Worm (Caenorhabditis elegans) whole organism, L4 larva: Measurements from ENCODE around the gene Y105C5A.10.

Source experiments
- daf-19 ChIP-seq: fragments of 200-800 bp; sonication (Bioruptor generic); conservative IDR thresholded peaks from 2 replicates; pipeline ENCODE4 v1.3.6; 2022; ENCODE audit warnings: missing genetic modification characterization, missing compliant biosample characterization
- dmd-9 ChIP-seq: fragments of 200-800 bp; sonication (Bioruptor generic); IDR thresholded peaks from 2 replicates; pipeline ENCODE4 v1.3.6; 2022; ENCODE audit warnings: missing genetic modification reagents, missing genetic modification characterization, missing compliant biosample characterization
- nhr-6 ChIP-seq: fragments of 150-350 bp; optimal IDR thresholded peaks from 2 replicates; lab custom pipeline; 2014; ENCODE audit warnings: missing biosample characterization, missing genetic modification characterization
- php-3 ChIP-seq: fragments of 200-800 bp; sonication (Bioruptor generic); IDR thresholded peaks from 2 replicates; pipeline ENCODE4 v1.3.6; 2022; ENCODE audit warnings: missing genetic modification reagents, missing genetic modification characterization, missing compliant biosample characterization
- snpc-4 ChIP-seq: fragments of 150-350 bp; optimal IDR thresholded peaks from 2 replicates; lab custom pipeline; 2014; ENCODE audit warnings: missing biosample characterization, missing genetic modification characterization
- zag-1 ChIP-seq: fragments of 150-350 bp; optimal IDR thresholded peaks from 2 replicates; lab custom pipeline; 2014; ENCODE audit warnings: missing biosample characterization, missing genetic modification characterization

- TF ChIP-seq nhr-6 (tag; lab: Kevin White, UChicago) (no peak), zag-1 (tag; lab: Kevin White, UChicago) (no peak), snpc-4 (tag; lab: Kevin White, UChicago) (no peak), daf-19 (GFP tag; lab: Robert Waterston, UW) (no peak), dmd-9 (GFP tag; lab: Robert Waterston, UW) (no peak), php-3 (no peak)
These were observed 5.3 kb downstream of the Y105C5A.10 start, which contains the start of gene Y105C5A.13 for ce11 chrIV:15640852-15641251.
